Worm (Caenorhabditis elegans) whole organism, L2 larva: Measurements from ENCODE around the gene dot-1.2.

Source experiments
- F13H6.1 ChIP-seq: sonication (generic microtip); optimal IDR thresholded peaks from 2 replicates; lab custom pipeline; 2016; ENCODE audit warnings: missing genetic modification characterization, missing compliant biosample characterization
- R02D3.7 ChIP-seq: fragments of 150-350 bp; optimal IDR thresholded peaks from 2 replicates; lab custom pipeline; 2014; ENCODE audit warnings: missing biosample characterization, missing genetic modification characterization
- Y55F3AM.14 ChIP-seq: fragments of 200-800 bp; sonication (Bioruptor generic); optimal IDR thresholded peaks from 2 replicates; lab custom pipeline; 2018; ENCODE audit warnings: mild to moderate bottlenecking, missing genetic modification characterization, missing compliant biosample characterization
- ZK546.5 ChIP-seq: sonication (generic microtip); optimal IDR thresholded peaks from 2 replicates; lab custom pipeline; 2017; ENCODE audit warnings: missing biosample characterization, missing genetic modification characterization
- aly-2 ChIP-seq: fragments of 150-350 bp; optimal IDR thresholded peaks from 2 replicates; lab custom pipeline; 2014; ENCODE audit warnings: missing biosample characterization, missing genetic modification characterization
- ama-1 ChIP-seq: fragments of 150-350 bp; optimal IDR thresholded peaks from 2 replicates; lab custom pipeline; 2018; ENCODE audit warnings: inconsistent platforms
- blmp-1 ChIP-seq: sonication (generic microtip); optimal IDR thresholded peaks from 2 replicates; lab custom pipeline; 2017; ENCODE audit warnings: missing genetic modification characterization, mild to moderate bottlenecking, missing compliant biosample characterization, antibody characterized with exemption, moderate library complexity; ENCODE audit not compliant: insufficient read depth
- crh-2 ChIP-seq: sonication (generic microtip); optimal IDR thresholded peaks from 2 replicates; lab custom pipeline; 2017; ENCODE audit warnings: missing biosample characterization, missing genetic modification characterization
- egl-27 ChIP-seq: sonication (generic microtip); optimal IDR thresholded peaks from 3 replicates; lab custom pipeline; 2017; ENCODE audit warnings: missing biosample characterization, missing genetic modification reagents, missing genetic modification characterization
- elt-1 ChIP-seq: fragments of 150-350 bp; optimal IDR thresholded peaks from 2 replicates; lab custom pipeline; 2014; ENCODE audit warnings: missing biosample characterization, missing genetic modification characterization
- elt-3 ChIP-seq: sonication (generic microtip); optimal IDR thresholded peaks from 2 replicates; lab custom pipeline; 2017; ENCODE audit warnings: missing biosample characterization, missing genetic modification characterization
- fos-1 ChIP-seq: fragments of 150-350 bp; optimal IDR thresholded peaks from 2 replicates; lab custom pipeline; 2014; ENCODE audit warnings: missing biosample characterization, missing genetic modification characterization
- gmeb-1 ChIP-seq: fragments of 150-350 bp; optimal IDR thresholded peaks from 2 replicates; lab custom pipeline; 2014; ENCODE audit warnings: missing biosample characterization, missing genetic modification characterization
- lin-11 ChIP-seq: fragments of 150-350 bp; sonication (generic microtip); optimal IDR thresholded peaks from 2 replicates; lab custom pipeline; 2014; ENCODE audit warnings: missing biosample characterization, missing genetic modification characterization, inconsistent platforms, mixed read lengths
- lin-13 ChIP-seq: fragments of 150-350 bp; optimal IDR thresholded peaks from 2 replicates; lab custom pipeline; 2014; ENCODE audit warnings: missing biosample characterization, missing genetic modification reagents, missing genetic modification characterization
- lin-39 ChIP-seq: fragments of 150-350 bp; optimal IDR thresholded peaks from 2 replicates; lab custom pipeline; 2014; ENCODE audit warnings: missing biosample characterization, missing genetic modification reagents, missing genetic modification characterization
- lsy-2 ChIP-seq, 2 experiments: fragments of 150-350 bp in 1 of 2; sonication (generic microtip) in 1 of 2; optimal IDR thresholded peaks; 2 replicates each; lab custom pipeline; 2014 to 2017; ENCODE audit warnings: missing biosample characterization in 2 of 2, missing genetic modification characterization in 2 of 2
- mab-5 ChIP-seq: fragments of 150-350 bp; optimal IDR thresholded peaks from 2 replicates; lab custom pipeline; 2014; ENCODE audit warnings: missing biosample characterization, missing genetic modification characterization
- mbf-1 ChIP-seq: sonication (generic microtip); optimal IDR thresholded peaks from 2 replicates; lab custom pipeline; 2017; ENCODE audit warnings: missing biosample characterization, missing genetic modification characterization
- nhr-10 ChIP-seq: sonication (generic microtip); optimal IDR thresholded peaks from 2 replicates; lab custom pipeline; 2017; ENCODE audit warnings: missing biosample characterization, missing genetic modification characterization
- nhr-11 ChIP-seq: fragments of 150-350 bp; optimal IDR thresholded peaks from 2 replicates; lab custom pipeline; 2014; ENCODE audit warnings: missing biosample characterization, missing genetic modification characterization
- nhr-12 ChIP-seq: fragments of 150-350 bp; optimal IDR thresholded peaks from 2 replicates; lab custom pipeline; 2014; ENCODE audit warnings: missing biosample characterization, missing genetic modification characterization
- nhr-129 ChIP-seq: fragments of 150-350 bp; optimal IDR thresholded peaks from 2 replicates; lab custom pipeline; 2014; ENCODE audit warnings: missing biosample characterization, missing genetic modification characterization
- nhr-21 ChIP-seq: fragments of 150-350 bp; optimal IDR thresholded peaks from 2 replicates; lab custom pipeline; 2014; ENCODE audit warnings: missing biosample characterization, missing genetic modification characterization
- nhr-23 ChIP-seq: fragments of 150-350 bp; optimal IDR thresholded peaks from 2 replicates; lab custom pipeline; 2014; ENCODE audit warnings: missing biosample characterization, missing genetic modification reagents, missing genetic modification characterization
- nhr-6 ChIP-seq: fragments of 150-350 bp; optimal IDR thresholded peaks from 2 replicates; lab custom pipeline; 2014; ENCODE audit warnings: missing biosample characterization, missing genetic modification characterization
- nhr-77 ChIP-seq: fragments of 150-350 bp; optimal IDR thresholded peaks from 2 replicates; lab custom pipeline; 2014; ENCODE audit warnings: missing biosample characterization, missing genetic modification characterization
- peb-1 ChIP-seq: fragments of 150-350 bp; optimal IDR thresholded peaks from 2 replicates; lab custom pipeline; 2014; ENCODE audit warnings: missing biosample characterization, missing genetic modification characterization
- sem-4 ChIP-seq: fragments of 150-350 bp; optimal IDR thresholded peaks from 2 replicates; lab custom pipeline; 2014; ENCODE audit warnings: missing biosample characterization, missing genetic modification reagents, missing genetic modification characterization
- skn-1 ChIP-seq: sonication (generic microtip); optimal IDR thresholded peaks from 2 replicates; lab custom pipeline; 2017; ENCODE audit warnings: missing biosample characterization, missing genetic modification characterization
- sma-3 ChIP-seq: sonication (generic microtip); optimal IDR thresholded peaks from 2 replicates; lab custom pipeline; 2016; ENCODE audit warnings: missing genetic modification reagents, missing genetic modification characterization, missing compliant biosample characterization
- sma-9 ChIP-seq, 2 experiments: fragments of 150-350 bp in 1 of 2; sonication (generic microtip) in 1 of 2; optimal IDR thresholded peaks; 2 replicates each; lab custom pipeline; 2014 to 2016; ENCODE audit warnings: missing genetic modification characterization in 2 of 2, mild to moderate bottlenecking in 1 of 2, missing biosample characterization in 1 of 2, missing compliant biosample characterization in 1 of 2, missing genetic modification reagents in 1 of 2, moderate library complexity in 1 of 2
- snpc-4 ChIP-seq: fragments of 150-350 bp; optimal IDR thresholded peaks from 2 replicates; lab custom pipeline; 2014; ENCODE audit warnings: missing biosample characterization, missing genetic modification characterization
- unc-39 ChIP-seq: fragments of 150-350 bp; optimal IDR thresholded peaks from 2 replicates; lab custom pipeline; 2014; ENCODE audit warnings: missing biosample characterization, missing genetic modification characterization
- unc-55 ChIP-seq: fragments of 150-350 bp; sonication (generic microtip); optimal IDR thresholded peaks from 3 replicates; lab custom pipeline; 2014; ENCODE audit warnings: missing biosample characterization, missing genetic modification reagents, missing genetic modification characterization
- zag-1 ChIP-seq: fragments of 150-350 bp; optimal IDR thresholded peaks from 2 replicates; lab custom pipeline; 2014; ENCODE audit warnings: missing biosample characterization, missing genetic modification characterization

The dot-1.2 gene

DNA sequence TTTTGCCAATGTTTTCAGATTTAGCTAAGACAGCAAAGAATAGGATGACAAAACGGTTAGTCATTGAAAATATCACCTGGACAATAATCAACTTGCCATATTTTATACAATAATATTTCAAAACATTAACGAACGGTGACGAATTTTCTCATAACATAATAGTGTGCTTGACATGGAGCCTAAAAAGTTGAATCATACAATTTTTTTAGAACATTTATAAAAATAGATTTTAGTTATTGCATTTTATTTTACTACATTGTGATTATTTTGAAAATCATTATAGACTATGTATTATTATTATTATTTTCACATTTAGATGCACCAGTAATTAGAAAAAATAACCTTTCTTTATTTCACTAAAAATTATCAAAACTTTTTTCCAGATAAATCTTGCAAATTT is 20.5 kb downstream of the dot-1.2 start, which contains the start of gene F54F7.9:
F54F7.9 (minus strand) TSS at position 101 of the 400 bp plus-strand sequence.
- TF ChIP-seq nhr-6 (no peak), mab-5 (tag; lab: Kevin White, UChicago) (no peak), nhr-23 (no peak)
- TF ChIP-seq, all 48 proteins: peak for 0

DNA sequence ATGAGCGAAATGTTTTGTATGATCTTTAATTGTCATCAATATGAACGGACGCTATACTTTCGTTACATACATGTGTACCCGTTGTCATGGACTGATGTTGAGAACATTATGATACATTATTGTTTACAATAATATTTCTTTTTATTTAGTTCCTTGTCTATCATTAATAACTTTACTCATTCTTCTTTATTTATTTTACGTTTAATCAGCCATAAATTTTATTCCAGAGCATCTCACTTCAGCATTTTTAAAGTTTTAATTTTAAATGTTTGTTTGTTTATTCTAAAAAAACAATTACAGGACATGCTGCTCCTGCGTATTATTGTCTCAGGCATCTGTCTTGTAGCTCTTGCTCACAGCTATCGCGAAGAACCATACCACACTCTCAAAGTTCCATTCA is 25.8 kb downstream of the dot-1.2 start, which contains the start of gene F54F7.2:
F54F7.2 (plus strand) TSS at position 301 of the 400 bp plus-strand sequence.
- TF ChIP-seq unc-55 (GFP tag; lab: Kevin White, UChicago) (no peak), lin-39 (no peak), nhr-77 (no peak), crh-2 (tag; lab: Kevin White, UChicago) (no peak)

DNA sequence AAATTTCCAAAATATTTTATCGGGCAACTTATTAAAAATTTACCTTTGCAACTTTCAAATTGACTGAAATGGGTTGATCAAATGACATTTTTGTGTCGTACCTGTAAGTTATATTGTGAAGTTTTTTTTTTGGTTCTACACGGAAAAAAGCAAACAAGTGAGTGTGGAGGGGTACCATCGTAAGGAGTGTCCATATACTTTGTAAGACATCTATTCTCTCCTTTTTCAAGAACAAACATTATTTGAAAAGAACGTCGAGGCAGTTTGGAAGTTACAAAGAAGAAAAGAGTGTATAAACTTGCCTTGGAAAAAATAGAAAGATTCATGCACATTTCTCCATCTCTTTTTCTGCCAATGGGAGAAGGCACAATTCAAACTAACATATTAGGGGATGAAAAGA is 31.8 kb downstream of the dot-1.2 start, which contains the start of gene taf-7.1:
taf-7.1 (minus strand) TSS at position 101 of the 400 bp plus-strand sequence.
- no peak for TF ChIP-seq egl-27 (tag; lab: Kevin White, UChicago)
- no peak for TF ChIP-seq snpc-4 (tag; lab: Kevin White, UChicago)
- no peak for TF ChIP-seq ama-1 (lab: Kevin White, UChicago)
- no peak for TF ChIP-seq unc-55 (GFP tag; lab: Kevin White, UChicago)
- TF ChIP-seq blmp-1 (tag; lab: Kevin White, UChicago), result no peak
- TF ChIP-seq sem-4 (tag; lab: Kevin White, UChicago), result no peak
- no peak for TF ChIP-seq sma-9 (GFP tag; optimal IDR thresholded peaks at IDR 0.05; lab: Kevin White, UChicago)
- TF ChIP-seq sma-9 (tag; optimal IDR thresholded peaks at IDR 0.05; lab: Kevin White, UChicago), result no peak
- TF ChIP-seq nhr-6, result no peak
- TF ChIP-seq lin-13, result no peak
- TF ChIP-seq nhr-21 (tag; lab: Kevin White, UChicago), result no peak
- no peak for TF ChIP-seq R02D3.7 (tag; lab: Kevin White, UChicago)
- TF ChIP-seq elt-1, result no peak
- TF ChIP-seq ZK546.5 (tag; lab: Kevin White, UChicago), result no peak
- TF ChIP-seq Y55F3AM.14 (GFP tag; lab: Kevin White, UChicago), result no peak

DNA sequence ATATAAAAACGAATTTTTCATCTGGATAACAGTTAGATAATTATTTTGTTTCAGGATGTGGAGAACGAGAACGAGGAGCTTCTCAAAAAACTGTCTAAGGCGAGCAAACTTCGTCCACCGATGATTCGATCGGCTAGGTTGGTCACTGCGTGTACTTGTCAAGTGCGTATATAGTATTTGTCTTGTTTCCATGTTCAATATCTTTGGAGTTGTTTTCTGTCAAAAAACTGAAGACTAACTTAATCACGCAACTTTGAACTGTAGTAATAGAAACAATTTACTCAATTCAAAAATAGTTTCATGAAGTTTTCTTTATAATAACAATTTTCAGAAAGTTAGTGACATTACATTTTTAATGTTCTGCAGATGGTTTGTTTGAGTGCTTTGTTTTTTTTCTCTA is 40.5 kb downstream of the dot-1.2 start:
- TF ChIP-seq fos-1, result no peak
- no peak for TF ChIP-seq peb-1 (tag; lab: Kevin White, UChicago)
- TF ChIP-seq elt-3, result no peak
- no peak for TF ChIP-seq nhr-129 (tag; lab: Kevin White, UChicago)
- TF ChIP-seq snpc-4 (tag; lab: Kevin White, UChicago), result no peak
- no peak for TF ChIP-seq mbf-1 (tag; lab: Kevin White, UChicago)
- TF ChIP-seq zag-1, result no peak
- no peak for TF ChIP-seq lsy-2 (tag; optimal IDR thresholded peaks at IDR 0.05; lab: Kevin White, UChicago)
- no peak for TF ChIP-seq unc-39 (tag; lab: Kevin White, UChicago)
- TF ChIP-seq sem-4 (tag; lab: Kevin White, UChicago), result no peak
- no peak for TF ChIP-seq lin-11 (tag; lab: Kevin White, UChicago)
- TF ChIP-seq egl-27 (tag; lab: Kevin White, UChicago), result no peak
- no peak for TF ChIP-seq nhr-11 (tag; lab: Kevin White, UChicago)
- TF ChIP-seq nhr-21 (tag; lab: Kevin White, UChicago), result no peak
- TF ChIP-seq F13H6.1, result no peak
- no peak for TF ChIP-seq skn-1 (tag; lab: Kevin White, UChicago)
- no peak for TF ChIP-seq sma-3
- no peak for TF ChIP-seq gmeb-1
- TF ChIP-seq lin-13, result no peak

DNA sequence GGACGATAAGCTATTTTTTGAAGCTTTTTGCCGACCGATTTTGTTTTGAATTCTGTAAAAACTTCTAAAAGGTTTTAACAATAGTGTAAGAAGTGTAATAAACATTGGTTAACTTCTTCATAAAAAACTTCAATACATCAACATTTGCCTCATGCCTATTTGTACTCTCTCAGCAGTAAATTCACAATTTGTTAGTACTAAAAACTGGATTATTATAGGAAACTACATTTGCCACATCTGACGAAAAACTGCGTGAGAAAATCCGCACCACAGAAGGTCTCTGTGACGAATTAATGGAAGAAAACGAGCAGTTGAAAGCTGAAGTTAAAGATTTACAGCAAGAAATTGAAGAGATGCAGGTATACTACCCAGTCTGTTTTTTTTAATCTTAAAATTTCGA is 41.6 kb downstream of the dot-1.2 start:
- no peak for TF ChIP-seq nhr-12 (tag; lab: Kevin White, UChicago)
- no peak for TF ChIP-seq nhr-6
- TF ChIP-seq, all 48 proteins: peak for 0

DNA sequence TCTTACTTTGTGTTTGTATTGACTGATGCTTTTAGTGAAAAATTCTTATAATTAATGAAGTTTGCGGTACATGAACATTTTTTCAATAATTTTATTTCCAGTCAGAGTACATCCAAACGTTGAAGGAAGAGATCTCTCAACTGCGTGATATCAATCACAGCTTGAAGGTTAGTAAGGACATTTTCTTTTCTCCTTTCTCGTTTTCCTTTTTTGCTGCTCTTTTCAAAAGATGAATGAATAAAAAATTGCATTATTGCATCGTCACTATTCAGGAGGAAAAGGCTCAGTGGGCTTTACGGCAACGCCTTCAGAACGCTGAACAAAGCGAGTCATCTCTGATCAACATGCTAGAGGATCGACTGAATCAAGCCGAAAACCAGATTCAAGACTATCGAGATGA is 42.3 kb downstream of the dot-1.2 start:
- TF ChIP-seq nhr-23, result no peak
- no peak for TF ChIP-seq aly-2
- no peak for TF ChIP-seq nhr-10 (tag; lab: Kevin White, UChicago)
- no peak for TF ChIP-seq peb-1 (tag; lab: Kevin White, UChicago)
- no peak for TF ChIP-seq unc-55 (GFP tag; lab: Kevin White, UChicago)
- TF ChIP-seq, all 48 proteins: peak for 0
